Fruit fly (Drosophila melanogaster): Measurements from ENCODE around the gene Spase22-23.

Gene Spase22-23

dm6 chr3R:24229870-24230422 lies at the start of gene Spase22-23:
Gene Spase22-23, minus strand, starts transcription at chr3R:24230035.
- TF ChIP-seq CTCF (optimal IDR thresholded peaks at IDR 0.05) (no peak), CG8478 (optimal IDR thresholded peaks at IDR 0.05) (no peak)

DNA sequence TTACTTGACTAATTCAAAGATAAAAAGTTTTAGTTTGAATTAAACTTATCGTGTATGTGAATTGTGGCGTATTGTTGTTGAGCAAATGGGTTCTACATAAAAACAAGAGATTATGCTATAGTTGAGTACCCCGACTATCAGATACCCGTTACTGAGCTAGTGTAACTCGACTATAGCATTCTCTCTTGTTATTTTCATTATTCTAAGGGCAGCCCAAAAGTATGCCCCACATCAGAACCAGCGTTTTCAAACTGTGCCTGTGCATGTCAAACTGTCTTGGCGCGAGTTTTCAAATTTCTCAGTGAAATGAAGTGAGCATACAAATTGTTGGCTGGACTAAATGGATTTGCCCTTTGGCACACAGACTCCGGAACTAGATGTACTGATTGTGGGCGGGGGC lies 49.5 kb upstream of the Spase22-23 start, which contains the start of gene shps:
shps (plus strand) TSS at position 282 of the 400 bp plus-strand sequence.
- TF ChIP-seq CTCF (optimal IDR thresholded peaks at IDR 0.05) (peak; percentile 47 to 63), CG8478 (optimal IDR thresholded peaks at IDR 0.05) (no peak)

- no peak for TF ChIP-seq CTCF (optimal IDR thresholded peaks at IDR 0.05)
- TF ChIP-seq CG8478 (optimal IDR thresholded peaks at IDR 0.05) = no peak
These were observed 48.9 kb upstream of the Spase22-23 start for dm6 chr3R:24278738-24279137.

- no peak for TF ChIP-seq CTCF (optimal IDR thresholded peaks at IDR 0.05)
These were observed 46.5 kb upstream of the Spase22-23 start, which contains the start of gene Orct for dm6 chr3R:24276104-24277008. Gene Orct, plus strand, starts transcription at chr3R:24276260.

DNA sequence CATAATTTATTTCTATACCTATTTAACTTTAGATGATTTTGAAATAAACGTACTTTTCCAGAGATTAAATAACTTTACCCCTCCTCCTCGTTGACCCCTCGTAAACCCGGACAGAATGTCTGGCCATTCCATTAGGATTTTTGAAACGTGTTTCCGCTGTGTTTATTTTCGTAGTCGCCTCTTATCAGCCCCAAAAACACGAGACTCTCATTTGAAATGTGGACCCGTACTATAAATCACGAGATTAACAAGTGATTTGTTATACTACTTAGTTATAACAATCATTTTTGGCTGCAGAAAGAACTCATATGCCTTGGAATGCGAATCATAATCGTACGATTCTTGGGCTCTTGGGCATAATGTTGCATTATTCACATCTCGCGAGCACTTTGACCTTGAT lies 45.6 kb upstream of the Spase22-23 start:
- no peak for TF ChIP-seq CG8478 (optimal IDR thresholded peaks at IDR 0.05)
- no peak for TF ChIP-seq CTCF (optimal IDR thresholded peaks at IDR 0.05)

dm6 chr3R:24274212-24274611 lies 44.4 kb upstream of the Spase22-23 start:
- TF ChIP-seq CG8478 (optimal IDR thresholded peaks at IDR 0.05) (no peak), CTCF (optimal IDR thresholded peaks at IDR 0.05) (no peak)

DNA sequence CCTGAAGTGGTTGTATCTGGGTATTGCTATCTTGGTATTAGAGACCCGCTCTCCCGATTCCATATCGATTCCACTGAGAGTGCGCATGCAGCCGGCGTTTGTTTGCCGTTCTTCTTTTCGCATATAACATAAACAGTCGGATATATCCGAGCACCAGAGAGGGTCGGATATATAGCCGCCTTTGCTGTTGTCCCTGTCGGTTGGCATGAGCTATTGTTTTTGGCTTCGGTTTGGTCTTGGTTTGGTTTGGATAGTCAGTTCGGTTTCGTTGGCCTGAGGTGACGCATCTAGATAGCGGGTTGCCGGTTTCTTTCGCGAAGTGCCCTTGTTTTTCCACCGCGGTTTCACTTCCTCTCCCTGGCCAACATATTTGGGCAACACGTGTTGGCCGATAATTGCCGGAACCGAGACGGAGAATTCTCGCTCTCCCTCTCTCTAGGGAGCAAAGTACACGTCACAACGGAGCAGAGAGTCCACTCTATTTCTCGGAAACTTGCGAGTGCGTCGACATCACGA lies 43.0 kb upstream of the Spase22-23 start, which contains the start of gene Orct2:
Orct2 (plus strand) TSS at position 255 of the 516 bp plus-strand sequence.
- no peak for TF ChIP-seq CTCF (optimal IDR thresholded peaks at IDR 0.05)

- no peak for TF ChIP-seq CTCF (optimal IDR thresholded peaks at IDR 0.05)
- no peak for TF ChIP-seq CG8478 (optimal IDR thresholded peaks at IDR 0.05)
These were observed 42.4 kb upstream of the Spase22-23 start for dm6 chr3R:24272232-24272631.

DNA sequence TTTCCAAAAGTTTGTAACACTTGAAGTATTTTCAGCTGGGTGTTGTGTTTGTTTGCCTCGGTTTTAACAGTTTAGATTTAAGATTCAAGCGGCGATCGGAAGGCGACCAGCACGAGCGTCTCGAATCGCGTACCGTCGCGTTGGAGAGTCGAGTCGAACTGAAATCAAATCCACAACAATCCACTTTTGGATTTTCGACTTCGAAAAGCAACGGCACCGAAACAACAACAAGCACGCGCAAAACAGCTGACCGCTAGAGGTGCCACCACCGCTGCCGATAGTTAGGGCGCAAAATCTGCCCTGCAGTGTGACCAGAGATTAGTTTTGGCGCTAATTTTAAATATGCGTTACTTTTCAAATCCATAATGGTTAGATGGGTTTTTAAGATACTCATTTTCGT lies 41.2 kb upstream of the Spase22-23 start, which contains the start of gene jar:
jar (minus strand) TSS at position 163 of the 400 bp plus-strand sequence.
- TF ChIP-seq CTCF (optimal IDR thresholded peaks at IDR 0.05) (peak; percentile 53 to 56), CG8478 (optimal IDR thresholded peaks at IDR 0.05) (no peak)

dm6 chr3R:24270578-24270977 lies 40.7 kb upstream of the Spase22-23 start:
- TF ChIP-seq CTCF (optimal IDR thresholded peaks at IDR 0.05) = no peak
- TF ChIP-seq CG8478 (optimal IDR thresholded peaks at IDR 0.05) = no peak

dm6 chr3R:24270034-24270433 lies 40.2 kb upstream of the Spase22-23 start:
- TF ChIP-seq CG8478 (optimal IDR thresholded peaks at IDR 0.05) = no peak
- no peak for TF ChIP-seq CTCF (optimal IDR thresholded peaks at IDR 0.05)

- TF ChIP-seq CTCF (optimal IDR thresholded peaks at IDR 0.05) (no peak), CG8478 (optimal IDR thresholded peaks at IDR 0.05) (no peak)
These were observed 38.5 kb upstream of the Spase22-23 start for dm6 chr3R:24268293-24268692.

- TF ChIP-seq CTCF (optimal IDR thresholded peaks at IDR 0.05) (no peak), CG8478 (optimal IDR thresholded peaks at IDR 0.05) (no peak)
These were observed 37.9 kb upstream of the Spase22-23 start for dm6 chr3R:24267580-24268202.

- TF ChIP-seq CG8478 (optimal IDR thresholded peaks at IDR 0.05) (no peak), CTCF (optimal IDR thresholded peaks at IDR 0.05) (no peak)
These were observed 37.1 kb upstream of the Spase22-23 start for dm6 chr3R:24266786-24267579.
